Fruit fly (Drosophila melanogaster): Measurements from ENCODE around the gene CG31635.
A peak's percentile ranks its signal among the peaks of the same experiment; 100 is the strongest.

CG31635 gene

dm6 chr2L:6612477-6613004 is 36.4 kb downstream of the CG31635 start (continued):
- TF ChIP-seq HHEX (GFP tag; optimal IDR thresholded peaks at IDR 0.05) (peak; percentile 100), B-H1 (GFP tag; IDR thresholded peaks at IDR 0.05) (peak; percentile 100), Ada2b (GFP tag; IDR thresholded peaks at IDR 0.05) (peak; percentile 100), Hr78 (GFP tag; optimal IDR thresholded peaks at IDR 0.05) (peak in 1 of 2 experiments; percentile 99), ttk (GFP tag; IDR thresholded peaks at IDR 0.05) (peak; percentile 100), Mes4 (GFP tag; optimal IDR thresholded peaks at IDR 0.05) (peak; percentile 100), sisA (GFP tag; IDR thresholded peaks at IDR 0.05) (peak; percentile 100), CG9817 (tag; optimal IDR thresholded peaks at IDR 0.05) (peak; percentile 100), CG3726 (GFP tag; IDR thresholded peaks at IDR 0.05) (peak; percentile 100), lmd (GFP tag; IDR thresholded peaks at IDR 0.05) (peak; percentile 100), H2.0 (GFP tag; IDR thresholded peaks at IDR 0.05) (peak; percentile 100), pho (GFP tag; optimal IDR thresholded peaks at IDR 0.05) (peak; percentile 100), cato (GFP tag; optimal IDR thresholded peaks at IDR 0.05; ENCODE audit: borderline replicate concordance) (peak; percentile 100), CG14667 (GFP tag; IDR thresholded peaks at IDR 0.05) (peak; percentile 100), hth (optimal IDR thresholded peaks at IDR 0.05) (no peak), Med (GFP tag) (peak; percentile 100), CG15696 (tag; optimal IDR thresholded peaks at IDR 0.05) (peak; percentile 100), CG12744 (GFP tag; optimal IDR thresholded peaks at IDR 0.05) (peak; percentile 100), pzg (GFP tag; optimal IDR thresholded peaks at IDR 0.05) (peak; percentile 78), CG3995 (GFP tag; optimal IDR thresholded peaks at IDR 0.05) (peak; percentile 96), wor (GFP tag; IDR thresholded peaks at IDR 0.05) (peak; percentile 100), h (optimal IDR thresholded peaks at IDR 0.05) (no peak), Nf-YB (GFP tag; optimal IDR thresholded peaks at IDR 0.05) (peak; percentile 94), CG8290 (GFP tag; optimal IDR thresholded peaks at IDR 0.05) (peak; percentile 100), CG8290 (tag; optimal IDR thresholded peaks at IDR 0.05) (peak; percentile 100), Hsf (GFP tag; optimal IDR thresholded peaks at IDR 0.05) (peak; percentile 100), Trl (optimal IDR thresholded peaks at IDR 0.05) (peak in 1 of 2 experiments; percentile 53), Trl (GFP tag; optimal IDR thresholded peaks at IDR 0.05) (peak; percentile 100), Bteb2 (GFP tag; optimal IDR thresholded peaks at IDR 0.05) (peak; percentile 100), oc (tag; optimal IDR thresholded peaks at IDR 0.05) (peak; percentile 100), CG43689 (GFP tag; IDR thresholded peaks at IDR 0.05) (peak; percentile 100), CG12659 (GFP tag; optimal IDR thresholded peaks at IDR 0.05) (peak; percentile 100), CG2129 (GFP tag; IDR thresholded peaks at IDR 0.05; ENCODE audit: partially characterized antibody) (no peak), CG7839 (tag; optimal IDR thresholded peaks at IDR 0.05) (peak; percentile 100), CG34224 (GFP tag; IDR thresholded peaks at IDR 0.05; ENCODE audit: partially characterized antibody) (peak; percentile 33; the same call in 2 of the 3 replicates), B-H2 (GFP tag; optimal IDR thresholded peaks at IDR 0.05) (peak; percentile 100), Jarid2 (GFP tag; optimal IDR thresholded peaks at IDR 0.05) (peak; percentile 100), Stat92E (GFP tag; optimal IDR thresholded peaks at IDR 0.05) (peak in 1 of 3 experiments; percentile 100), Ets97D (GFP tag; optimal IDR thresholded peaks at IDR 0.05) (peak; percentile 98), CG6654 (GFP tag; optimal IDR thresholded peaks at IDR 0.05) (peak; percentile 97), bigmax (GFP tag; optimal IDR thresholded peaks at IDR 0.05) (peak; percentile 93), Gug (GFP tag; IDR thresholded peaks at IDR 0.05) (peak; percentile 100), bbx (GFP tag; IDR thresholded peaks at IDR 0.05; ENCODE audit: partially characterized antibody) (peak; percentile 64; the same call in 1 of the 2 replicates), CG3838 (GFP tag; optimal IDR thresholded peaks at IDR 0.05) (peak; percentile 100), Bdp1 (GFP tag; optimal IDR thresholded peaks at IDR 0.05) (peak; percentile 98), crp (GFP tag; optimal IDR thresholded peaks at IDR 0.05) (peak; percentile 31 to 86), dpn (GFP tag; optimal IDR thresholded peaks at IDR 0.05) (peak; percentile 100), CG18619 (GFP tag; optimal IDR thresholded peaks at IDR 0.05) (peak; percentile 100), repo (GFP tag; optimal IDR thresholded peaks at IDR 0.05) (peak; percentile 100), CG13123 (GFP tag; optimal IDR thresholded peaks at IDR 0.05) (peak; percentile 100), CG34422 (GFP tag; IDR thresholded peaks at IDR 0.05) (peak; percentile 100)

Data from whole organism, embryonic.